Worm (Caenorhabditis elegans) whole organism, L3 larva: ENCODE results near the gene lido-7.

ENCODE experiments used
- R02D3.7 ChIP-seq: fragments of 150-350 bp; optimal IDR thresholded peaks from 2 replicates; lab custom pipeline; 2014; ENCODE audit warnings: missing biosample characterization, missing genetic modification characterization
- ZK546.5 ChIP-seq: sonication (generic microtip); optimal IDR thresholded peaks from 2 replicates; lab custom pipeline; 2017; ENCODE audit warnings: missing biosample characterization, missing genetic modification characterization
- aly-2 ChIP-seq: fragments of 150-350 bp; optimal IDR thresholded peaks from 2 replicates; lab custom pipeline; 2014; ENCODE audit warnings: missing biosample characterization, missing genetic modification characterization
- ama-1 ChIP-seq: fragments of 150-350 bp; optimal IDR thresholded peaks from 2 replicates; lab custom pipeline; 2018
- ceh-16 ChIP-seq: sonication (generic microtip); optimal IDR thresholded peaks from 2 replicates; lab custom pipeline; 2017; ENCODE audit warnings: missing biosample characterization, missing genetic modification characterization
- ceh-28 ChIP-seq: fragments of 150-350 bp; optimal IDR thresholded peaks from 2 replicates; lab custom pipeline; 2014; ENCODE audit warnings: missing biosample characterization, missing genetic modification reagents, missing genetic modification characterization
- ceh-82 ChIP-seq: fragments of 150-350 bp; optimal IDR thresholded peaks from 2 replicates; lab custom pipeline; 2014; ENCODE audit warnings: missing biosample characterization, missing genetic modification characterization
- ceh-9 ChIP-seq: sonication (generic microtip); optimal IDR thresholded peaks from 2 replicates; lab custom pipeline; 2018; ENCODE audit warnings: missing biosample characterization, missing genetic modification characterization
- daf-12 ChIP-seq: fragments of 150-350 bp; optimal IDR thresholded peaks from 2 replicates; lab custom pipeline; 2014; ENCODE audit warnings: missing biosample characterization, missing genetic modification reagents, missing genetic modification characterization
- egl-27 ChIP-seq: sonication (generic microtip); optimal IDR thresholded peaks from 4 replicates; lab custom pipeline; 2017; ENCODE audit warnings: missing biosample characterization, missing genetic modification reagents, missing genetic modification characterization
- egl-5 ChIP-seq: fragments of 150-350 bp; optimal IDR thresholded peaks from 2 replicates; lab custom pipeline; 2017; ENCODE audit warnings: missing biosample characterization, missing genetic modification reagents, missing genetic modification characterization, inconsistent platforms
- elt-1 ChIP-seq: fragments of 150-350 bp; optimal IDR thresholded peaks from 2 replicates; lab custom pipeline; 2014; ENCODE audit warnings: missing biosample characterization, missing genetic modification characterization
- elt-2 ChIP-seq: sonication (generic microtip); optimal IDR thresholded peaks from 2 replicates; lab custom pipeline; 2016; ENCODE audit warnings: missing genetic modification reagents, mild to moderate bottlenecking, missing genetic modification characterization, missing compliant biosample characterization
- elt-3 ChIP-seq, 3 experiments: fragments of 150-350 bp in 1 of 3; sonication (generic microtip) in 2 of 3; optimal IDR thresholded peaks; 2 replicates in 2 of 3; 4 replicates in 1 of 3; lab custom pipeline; 2014 to 2017; ENCODE audit warnings: missing biosample characterization in 3 of 3, missing genetic modification characterization in 3 of 3
- eor-1 ChIP-seq, 2 experiments: fragments of 150-350 bp; optimal IDR thresholded peaks; 2 replicates each; lab custom pipeline; 2014 to 2018; ENCODE audit warnings: missing biosample characterization in 2 of 2, missing genetic modification characterization in 2 of 2
- fkh-10 ChIP-seq: sonication (generic microtip); optimal IDR thresholded peaks from 2 replicates; lab custom pipeline; 2017; ENCODE audit warnings: missing biosample characterization, missing genetic modification reagents, missing genetic modification characterization
- fkh-2 ChIP-seq: fragments of 150-350 bp; optimal IDR thresholded peaks from 2 replicates; lab custom pipeline; 2014; ENCODE audit warnings: missing biosample characterization, missing genetic modification reagents, missing genetic modification characterization
- fos-1 ChIP-seq: fragments of 150-350 bp; optimal IDR thresholded peaks from 2 replicates; lab custom pipeline; 2014; ENCODE audit warnings: missing biosample characterization, missing genetic modification characterization
- hmg-11 ChIP-seq: sonication (generic microtip); optimal IDR thresholded peaks from 2 replicates; lab custom pipeline; 2016; ENCODE audit warnings: missing genetic modification characterization, missing compliant biosample characterization
- jun-1 ChIP-seq: fragments of 150-350 bp; optimal IDR thresholded peaks from 2 replicates; lab custom pipeline; 2014; ENCODE audit warnings: missing biosample characterization, missing genetic modification reagents, missing genetic modification characterization
- lin-15B ChIP-seq: fragments of 150-350 bp; optimal IDR thresholded peaks from 2 replicates; lab custom pipeline; 2014; ENCODE audit warnings: missing biosample characterization, missing genetic modification characterization
- lin-39 ChIP-seq: fragments of 150-350 bp; optimal IDR thresholded peaks from 2 replicates; lab custom pipeline; 2018; ENCODE audit warnings: missing biosample characterization, missing genetic modification reagents, missing genetic modification characterization
- lsy-12 ChIP-seq: sonication (generic microtip); optimal IDR thresholded peaks from 2 replicates; lab custom pipeline; 2016; ENCODE audit warnings: mild to moderate bottlenecking, missing genetic modification characterization, missing compliant biosample characterization
- mdl-1 ChIP-seq: fragments of 150-350 bp; optimal IDR thresholded peaks from 2 replicates; lab custom pipeline; 2014; ENCODE audit warnings: missing biosample characterization, missing genetic modification characterization
- mml-1 ChIP-seq: fragments of 150-350 bp; sonication (generic microtip); optimal IDR thresholded peaks from 3 replicates; lab custom pipeline; 2014; ENCODE audit warnings: missing biosample characterization, missing genetic modification characterization
- nfya-1 ChIP-seq: sonication (generic microtip); optimal IDR thresholded peaks from 2 replicates; lab custom pipeline; 2017; ENCODE audit warnings: missing genetic modification characterization, mild to moderate bottlenecking, missing compliant biosample characterization, antibody characterized with exemption, moderate library complexity; ENCODE audit not compliant: insufficient read depth
- nhr-11 ChIP-seq: fragments of 150-350 bp; optimal IDR thresholded peaks from 2 replicates; lab custom pipeline; 2014; ENCODE audit warnings: missing biosample characterization, missing genetic modification characterization
- nhr-12 ChIP-seq: fragments of 150-350 bp; optimal IDR thresholded peaks from 2 replicates; lab custom pipeline; 2014; ENCODE audit warnings: missing biosample characterization, missing genetic modification characterization
- nhr-23 ChIP-seq: fragments of 150-350 bp; optimal IDR thresholded peaks from 2 replicates; lab custom pipeline; 2014; ENCODE audit warnings: missing biosample characterization, missing genetic modification reagents, missing genetic modification characterization
- nhr-237 ChIP-seq: fragments of 150-350 bp; optimal IDR thresholded peaks from 2 replicates; lab custom pipeline; 2014; ENCODE audit warnings: missing biosample characterization, missing genetic modification characterization
- nhr-25 ChIP-seq: sonication (generic microtip); optimal IDR thresholded peaks from 2 replicates; lab custom pipeline; 2017; ENCODE audit warnings: missing biosample characterization, missing genetic modification characterization
- nhr-43 ChIP-seq: sonication (generic microtip); optimal IDR thresholded peaks from 2 replicates; lab custom pipeline; 2016; ENCODE audit warnings: mild to moderate bottlenecking, missing genetic modification characterization, missing compliant biosample characterization; ENCODE audit not compliant: poor library complexity, severe bottlenecking
- nhr-67 ChIP-seq: fragments of 150-350 bp; optimal IDR thresholded peaks from 2 replicates; lab custom pipeline; 2014; ENCODE audit warnings: missing biosample characterization, missing genetic modification characterization
- nhr-76 ChIP-seq: fragments of 150-350 bp; sonication (generic microtip); optimal IDR thresholded peaks from 5 replicates; lab custom pipeline; 2014; ENCODE audit warnings: missing biosample characterization, missing genetic modification characterization
- nhr-77 ChIP-seq: fragments of 150-350 bp; optimal IDR thresholded peaks from 2 replicates; lab custom pipeline; 2014; ENCODE audit warnings: missing biosample characterization, missing genetic modification characterization
- pha-4 ChIP-seq: fragments of 150-350 bp; optimal IDR thresholded peaks from 2 replicates; lab custom pipeline; 2014; ENCODE audit warnings: missing biosample characterization, missing genetic modification reagents, missing genetic modification characterization
- pqm-1 ChIP-seq: fragments of 150-350 bp; optimal IDR thresholded peaks from 2 replicates; lab custom pipeline; 2017; ENCODE audit warnings: missing biosample characterization, missing genetic modification characterization, inconsistent platforms
- sea-2 ChIP-seq: fragments of 150-350 bp; sonication (generic microtip); optimal IDR thresholded peaks from 4 replicates; lab custom pipeline; 2014; ENCODE audit warnings: missing biosample characterization, missing genetic modification reagents, missing genetic modification characterization
- skn-1 ChIP-seq: fragments of 150-350 bp; optimal IDR thresholded peaks from 2 replicates; lab custom pipeline; 2014; ENCODE audit warnings: missing biosample characterization, missing genetic modification characterization
- snpc-4 ChIP-seq: fragments of 150-350 bp; optimal IDR thresholded peaks from 2 replicates; lab custom pipeline; 2014; ENCODE audit warnings: missing biosample characterization, missing genetic modification characterization
- tbx-2 ChIP-seq: sonication (generic microtip); optimal IDR thresholded peaks from 2 replicates; lab custom pipeline; 2016; ENCODE audit warnings: mild to moderate bottlenecking, missing genetic modification characterization, missing compliant biosample characterization
- unc-39 ChIP-seq: sonication (generic microtip); optimal IDR thresholded peaks from 4 replicates; lab custom pipeline; 2017; ENCODE audit warnings: missing biosample characterization, missing genetic modification characterization
- unc-62 ChIP-seq: fragments of 150-350 bp; sonication (generic microtip); optimal IDR thresholded peaks from 4 replicates; lab custom pipeline; 2014; ENCODE audit warnings: missing biosample characterization, missing genetic modification reagents, missing genetic modification characterization
- zag-1 ChIP-seq: fragments of 150-350 bp; optimal IDR thresholded peaks from 2 replicates; lab custom pipeline; 2014; ENCODE audit warnings: missing biosample characterization, missing genetic modification characterization
- ztf-11 ChIP-seq: fragments of 150-350 bp; optimal IDR thresholded peaks from 2 replicates; lab custom pipeline; 2014; ENCODE audit warnings: missing biosample characterization, missing genetic modification characterization
- ztf-4 ChIP-seq: fragments of 150-350 bp; optimal IDR thresholded peaks from 2 replicates; lab custom pipeline; 2014; ENCODE audit warnings: missing biosample characterization, missing genetic modification characterization

Gene lido-7

DNA sequence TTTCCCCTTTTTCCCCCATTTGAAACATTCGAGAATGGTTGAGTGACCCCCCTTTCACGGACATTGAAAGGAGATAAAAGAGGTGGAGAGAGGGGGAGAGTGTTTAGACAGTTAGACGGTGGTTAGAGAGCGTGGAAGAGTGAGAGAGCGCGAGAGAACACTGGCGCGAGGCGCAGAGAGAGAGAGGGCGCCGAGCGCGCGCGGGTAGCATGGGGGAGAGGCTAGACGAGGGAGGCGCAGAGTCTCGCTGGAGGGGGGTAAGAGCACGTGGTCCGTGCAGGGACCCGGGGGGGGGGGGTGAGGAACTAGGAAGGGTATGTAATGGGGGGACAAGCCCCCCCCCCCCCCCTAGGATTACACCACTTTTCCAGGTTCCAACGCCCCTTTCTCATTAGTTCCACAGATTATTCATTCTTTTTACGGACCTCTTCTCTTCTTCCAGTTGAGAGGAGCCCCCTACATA lies 14.1 kb upstream of the lido-7 start:
- TF ChIP-seq nhr-43 (peak; percentile 93), R02D3.7 (tag; lab: Kevin White, UChicago) (peak; percentile 78), lin-39 (tag; lab: Kevin White, UChicago) (peak; percentile 99), egl-27 (tag; lab: Kevin White, UChicago) (peak; percentile 87), zag-1 (tag; lab: Kevin White, UChicago) (peak; percentile 80), fkh-10 (GFP tag; lab: Kevin White, UChicago) (peak; percentile 69), nhr-25 (tag; lab: Kevin White, UChicago) (peak; percentile 97), eor-1 (tag; optimal IDR thresholded peaks at IDR 0.05; lab: Kevin White, UChicago) (peak in 1 of 2 experiments; percentile 83), ama-1 (lab: Kevin White, UChicago) (peak; percentile 82), ZK546.5 (no peak), unc-62 (GFP tag; lab: Kevin White, UChicago) (peak; percentile 78), fkh-2 (tag; lab: Kevin White, UChicago) (no peak), nhr-23 (tag; lab: Kevin White, UChicago) (peak; percentile 97), sea-2 (GFP tag; lab: Kevin White, UChicago) (peak; percentile 7), elt-2 (peak; percentile 87), nfya-1 (tag; lab: Kevin White, UChicago) (peak; percentile 95), fos-1 (tag; lab: Kevin White, UChicago) (peak; percentile 70), tbx-2 (tag; lab: Kevin White, UChicago) (peak; percentile 82), nhr-76 (tag; lab: Kevin White, UChicago) (no peak), hmg-11 (tag; lab: Kevin White, UChicago) (peak; percentile 81), jun-1 (tag; lab: Kevin White, UChicago) (peak; percentile 98), ceh-82 (tag; lab: Kevin White, UChicago) (peak; percentile 87), aly-2 (tag; lab: Kevin White, UChicago) (no peak), pha-4 (peak; percentile 97), lsy-12 (tag; lab: Kevin White, UChicago) (peak; percentile 95), elt-3 (tag; optimal IDR thresholded peaks at IDR 0.05; lab: Kevin White, UChicago) (peak in 2 of 3 experiments; percentile 1 to 37), pqm-1 (tag; lab: Kevin White, UChicago) (peak; percentile 84), egl-5 (tag; lab: Kevin White, UChicago) (peak; percentile 74), snpc-4 (tag; lab: Kevin White, UChicago) (peak; percentile 47), ztf-11 (no peak), nhr-237 (no peak), ceh-28 (peak; percentile 90), nhr-77 (tag; lab: Kevin White, UChicago) (no peak), skn-1 (tag; lab: Kevin White, UChicago) (peak; percentile 59), mdl-1 (tag; lab: Kevin White, UChicago) (peak; percentile 98), elt-1 (tag; lab: Kevin White, UChicago) (peak; percentile 84), daf-12 (tag; lab: Kevin White, UChicago) (peak; percentile 60), nhr-12 (tag; lab: Kevin White, UChicago) (no peak), nhr-11 (peak; percentile 81), ztf-4 (tag; lab: Kevin White, UChicago) (no peak), ceh-16 (tag; lab: Kevin White, UChicago) (no peak), ceh-9 (no peak), lin-15B (peak; percentile 63), nhr-67 (tag; lab: Kevin White, UChicago) (no peak), unc-39 (tag; lab: Kevin White, UChicago) (no peak), mml-1 (no peak)
